Fruit fly (Drosophila melanogaster): Measurements from ENCODE around the gene Est-Q.

The Est-Q gene

dm6 chr3L:21538893-21539244, 37.6 kb downstream of the Est-Q start:
- TF ChIP-seq CG8119 (GFP tag; IDR thresholded peaks at IDR 0.05) (no peak), Hr39 (GFP tag; optimal IDR thresholded peaks at IDR 0.05) (no peak), dsx (GFP tag; optimal IDR thresholded peaks at IDR 0.05; ENCODE audit: poor library complexity, severe bottlenecking) (no peak), net (GFP tag; optimal IDR thresholded peaks at IDR 0.05) (no peak), CG6163 (GFP tag; IDR thresholded peaks at IDR 0.05) (no peak), CG6808 (GFP tag; optimal IDR thresholded peaks at IDR 0.05) (no peak), CG1621 (tag; optimal IDR thresholded peaks at IDR 0.05) (no peak), CG34406 (GFP tag; optimal IDR thresholded peaks at IDR 0.05) (no peak), pdm3 (GFP tag; optimal IDR thresholded peaks at IDR 0.05) (no peak), CG6276 (GFP tag; optimal IDR thresholded peaks at IDR 0.05) (no peak), Ets21C (GFP tag; optimal IDR thresholded peaks at IDR 0.05) (no peak), CG4318 (GFP tag; optimal IDR thresholded peaks at IDR 0.05) (no peak), Eip75B (GFP tag; optimal IDR thresholded peaks at IDR 0.05) (no peak), Met (GFP tag; optimal IDR thresholded peaks at IDR 0.05) (no peak), svp (GFP tag) (no peak), CG8319 (GFP tag; optimal IDR thresholded peaks at IDR 0.05) (no peak), Blimp-1 (GFP tag; optimal IDR thresholded peaks at IDR 0.05) (no peak), Smox (GFP tag; optimal IDR thresholded peaks at IDR 0.05) (no peak), CG16779 (tag; optimal IDR thresholded peaks at IDR 0.05) (no peak)

dm6 chr3L:21539245-21540196, 38.3 kb downstream of the Est-Q start, which contains the start of the genes COX8 and VhaM9.7-b:
COX8 (minus strand) TSS chr3L:21539447.
VhaM9.7-b (plus strand) TSS chr3L:21539862.
- TF ChIP-seq cyc (GFP tag; optimal IDR thresholded peaks at IDR 0.05) (peak; percentile 60), OdsH (GFP tag; optimal IDR thresholded peaks at IDR 0.05) (no peak), vri (GFP tag; optimal IDR thresholded peaks at IDR 0.05) (peak; percentile 66), Sox14 (GFP tag; optimal IDR thresholded peaks at IDR 0.05) (peak; percentile 25), Met (GFP tag; optimal IDR thresholded peaks at IDR 0.05) (no peak), Smox (GFP tag; optimal IDR thresholded peaks at IDR 0.05) (no peak), CG3032 (tag; optimal IDR thresholded peaks at IDR 0.05) (peak; percentile 30), CG6808 (GFP tag; optimal IDR thresholded peaks at IDR 0.05) (no peak), Hr4 (GFP tag; optimal IDR thresholded peaks at IDR 0.05) (peak; percentile 61), achi (GFP tag; optimal IDR thresholded peaks at IDR 0.05) (no peak), acj6 (GFP tag; optimal IDR thresholded peaks at IDR 0.05) (no peak), CG16779 (tag; optimal IDR thresholded peaks at IDR 0.05) (no peak), CG32006 (GFP tag; optimal IDR thresholded peaks at IDR 0.05) (no peak), Hr38 (GFP tag; optimal IDR thresholded peaks at IDR 0.05) (no peak), Sox102F (GFP tag; optimal IDR thresholded peaks at IDR 0.05) (no peak), CG10669 (GFP tag; optimal IDR thresholded peaks at IDR 0.05) (no peak), CG11902 (GFP tag; optimal IDR thresholded peaks at IDR 0.05) (peak; percentile 55), Eip78C (GFP tag) (peak; percentile 80), CG4318 (GFP tag; optimal IDR thresholded peaks at IDR 0.05) (no peak), CG3919 (GFP tag; optimal IDR thresholded peaks at IDR 0.05) (no peak), lz (GFP tag; optimal IDR thresholded peaks at IDR 0.05) (peak; percentile 63), topi (GFP tag; optimal IDR thresholded peaks at IDR 0.05) (no peak), Sox15 (GFP tag; optimal IDR thresholded peaks at IDR 0.05) (peak; percentile 54), CG6276 (GFP tag; optimal IDR thresholded peaks at IDR 0.05) (no peak), esn (GFP tag; optimal IDR thresholded peaks at IDR 0.05) (peak; percentile 67), CG31627 (GFP tag; optimal IDR thresholded peaks at IDR 0.05) (peak; percentile 67), CG9139 (GFP tag; optimal IDR thresholded peaks at IDR 0.05) (no peak), Ets21C (GFP tag; optimal IDR thresholded peaks at IDR 0.05) (peak; percentile 39), CG11294 (GFP tag; IDR thresholded peaks at IDR 0.05) (no peak), eg (GFP tag; IDR thresholded peaks at IDR 0.05) (no peak)
